Fruit fly (Drosophila melanogaster): ENCODE results near the gene Dop2R.
"Not testable (repeated sequence)": the region's sequence is repeated elsewhere in the genome, so short reads cannot be mapped to it uniquely, and the experiment has no call there.

Gene Dop2R

DNA sequence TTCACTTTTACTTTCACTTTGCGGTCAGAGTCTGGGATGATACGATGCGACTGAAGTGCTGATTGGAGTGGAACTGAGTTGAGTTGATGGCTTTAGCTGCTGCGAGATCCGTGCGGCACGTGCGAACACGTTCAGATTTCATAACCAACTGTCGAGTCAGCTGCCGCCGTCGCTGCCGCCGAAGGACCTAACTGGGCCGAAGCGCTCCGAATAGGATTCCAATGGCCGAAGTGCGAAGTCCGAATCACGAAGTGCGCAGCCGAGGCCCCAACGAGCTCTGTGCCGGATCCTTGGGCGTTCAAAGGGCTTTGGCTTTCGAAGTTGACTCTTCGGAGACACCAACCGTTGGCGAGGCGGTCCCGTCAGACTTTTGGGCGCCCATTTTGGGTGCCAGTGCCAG, at the start of gene Dop2R:
TSS of gene Dop2R (minus strand) at position 131 of the 400 bp plus-strand sequence.
- no peak for TF ChIP-seq Met (GFP tag; optimal IDR thresholded peaks at IDR 0.05)
- no peak for TF ChIP-seq Hr4 (GFP tag; optimal IDR thresholded peaks at IDR 0.05)
- no peak for TF ChIP-seq Eip75B (GFP tag; optimal IDR thresholded peaks at IDR 0.05)
- no peak for TF ChIP-seq CG6792 (GFP tag; optimal IDR thresholded peaks at IDR 0.05)
- TF ChIP-seq svp (GFP tag), result no peak
- TF ChIP-seq eg (GFP tag; IDR thresholded peaks at IDR 0.05), result no peak
- no peak for TF ChIP-seq esn (GFP tag; optimal IDR thresholded peaks at IDR 0.05)

DNA sequence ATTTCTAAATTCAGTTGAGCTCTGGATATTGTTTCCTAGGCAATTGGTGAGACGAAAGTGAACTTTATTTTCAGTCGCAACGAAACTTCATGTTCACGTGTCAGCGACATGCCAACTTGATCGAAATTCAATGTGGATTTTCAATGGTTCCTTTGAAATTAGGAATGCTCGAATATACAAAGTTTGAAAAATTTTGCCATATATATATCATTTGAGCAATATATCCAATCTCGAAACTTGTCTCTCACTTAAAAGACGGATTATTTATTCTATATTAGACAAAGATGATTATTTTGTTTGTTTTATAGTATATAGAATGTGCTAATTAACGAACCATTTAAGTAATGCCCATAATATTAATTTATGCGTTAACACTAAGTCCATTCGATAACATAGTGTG, 48.0 kb upstream of the Dop2R start, which contains the start of gene karr:
TSS of gene karr (minus strand) at position 101 of the 400 bp plus-strand sequence.
- TF ChIP-seq CG3032 (tag; optimal IDR thresholded peaks at IDR 0.05) (no peak), ss (GFP tag; optimal IDR thresholded peaks at IDR 0.05) (no peak), eg (GFP tag; IDR thresholded peaks at IDR 0.05) (no peak), Sox15 (GFP tag; optimal IDR thresholded peaks at IDR 0.05) (no peak), CG6163 (GFP tag; IDR thresholded peaks at IDR 0.05) (no peak), CG32006 (GFP tag; optimal IDR thresholded peaks at IDR 0.05) (no peak)

DNA sequence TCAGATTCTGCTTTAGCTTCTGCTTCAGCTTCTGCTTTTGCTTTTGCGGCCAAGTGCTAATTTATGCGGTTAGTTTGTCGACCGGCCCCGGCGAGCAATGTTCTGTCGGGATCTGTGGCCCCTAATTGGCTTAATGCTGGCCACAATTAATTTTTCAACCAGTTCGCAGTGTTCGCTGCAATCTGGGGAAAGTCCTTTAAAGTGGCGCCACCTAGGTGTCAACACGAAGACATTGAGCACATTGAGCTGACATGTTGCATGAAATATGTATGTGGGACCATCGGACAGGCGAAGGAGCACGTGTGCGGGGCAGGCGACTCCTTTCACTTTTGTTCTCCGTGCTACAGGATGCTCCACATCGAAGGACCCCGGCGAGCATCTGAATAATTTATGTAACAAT, 42.5 kb upstream of the Dop2R start:
- TF ChIP-seq CG6276 (GFP tag; optimal IDR thresholded peaks at IDR 0.05), result no peak
- TF ChIP-seq CG11294 (GFP tag; IDR thresholded peaks at IDR 0.05), result no peak
- TF ChIP-seq CG9139 (GFP tag; optimal IDR thresholded peaks at IDR 0.05), result no peak
- no peak for TF ChIP-seq svp (GFP tag)

DNA sequence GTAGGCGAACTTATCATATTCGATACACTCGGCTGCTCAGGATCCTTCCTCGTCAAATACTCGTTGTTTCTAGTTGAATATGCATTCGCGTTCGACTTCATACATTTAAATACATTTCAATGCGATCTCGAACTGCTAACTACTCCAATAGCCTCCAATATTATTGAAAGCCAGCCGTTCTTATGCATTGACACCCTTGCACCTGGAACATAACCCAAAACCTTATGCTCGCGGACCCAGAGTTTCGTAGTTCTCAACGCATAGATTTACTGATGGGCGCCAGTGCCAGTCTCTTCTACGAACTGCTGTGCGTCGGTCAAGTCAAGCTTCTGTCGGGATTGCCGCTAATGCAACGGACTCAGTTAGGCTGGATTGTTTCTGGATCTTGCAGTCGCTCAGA, 33.9 kb upstream of the Dop2R start, which contains the start of gene CG42581:
TSS of gene CG42581 (minus strand) at position 101 of the 400 bp plus-strand sequence.
- TF ChIP-seq CG11762 (GFP tag; optimal IDR thresholded peaks at IDR 0.05; ENCODE audit: insufficient read depth); lz (GFP tag; optimal IDR thresholded peaks at IDR 0.05); topi (GFP tag; optimal IDR thresholded peaks at IDR 0.05): not testable (repeated sequence)

DNA sequence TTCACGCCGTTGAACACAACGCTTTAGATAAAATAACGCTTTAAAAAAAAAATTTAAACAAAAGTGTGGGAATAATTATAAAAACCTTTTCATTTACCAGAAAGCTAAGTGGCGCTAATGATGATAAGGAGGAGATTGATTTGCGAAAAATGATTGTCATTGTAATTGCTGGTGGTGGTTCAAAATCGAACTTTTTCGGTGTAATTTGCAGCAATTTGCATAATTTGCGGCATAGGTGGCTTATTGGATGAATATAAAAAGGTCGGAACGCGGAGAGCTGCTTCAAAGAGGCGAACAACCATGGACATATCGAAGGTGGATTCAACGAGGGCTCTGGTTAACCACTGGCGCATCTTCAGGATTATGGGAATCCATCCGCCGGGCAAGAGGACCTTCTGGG, 31.6 kb upstream of the Dop2R start, which contains the start of gene Or19b:
TSS of gene Or19b (plus strand) at position 301 of the 400 bp plus-strand sequence.
- TF ChIP-seq Sox14, salr, CG8319 (GFP tag; optimal IDR thresholded peaks at IDR 0.05): not testable (repeated sequence)

DNA sequence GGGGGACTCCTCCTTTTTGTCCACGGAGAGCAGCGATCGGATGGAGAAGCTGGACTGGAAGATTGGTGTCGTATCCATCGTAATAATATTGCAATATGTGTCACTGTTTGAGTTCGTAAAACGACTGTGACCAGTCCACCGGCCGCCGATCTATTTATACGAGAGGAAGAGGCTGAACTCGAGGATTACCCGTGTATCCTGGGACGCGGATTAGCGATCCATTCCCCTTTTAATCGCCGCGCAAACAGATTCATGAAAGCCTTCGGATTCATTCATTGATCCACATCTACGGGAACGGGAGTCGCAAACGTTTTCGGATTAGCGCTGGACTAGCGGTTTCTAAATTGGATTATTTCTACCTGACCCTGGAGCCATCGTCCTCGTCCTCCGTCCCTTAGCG, 29.8 kb upstream of the Dop2R start, which contains the start of gene fd19B:
TSS of gene fd19B (minus strand) at position 101 of the 400 bp plus-strand sequence.
- TF ChIP-seq CG3919 (GFP tag; optimal IDR thresholded peaks at IDR 0.05), result no peak
- TF ChIP-seq ss (GFP tag; optimal IDR thresholded peaks at IDR 0.05), result no peak
- no peak for TF ChIP-seq CG16779 (tag; optimal IDR thresholded peaks at IDR 0.05)
- TF ChIP-seq Smox (GFP tag; optimal IDR thresholded peaks at IDR 0.05), result no peak
- TF ChIP-seq Hr39 (GFP tag; optimal IDR thresholded peaks at IDR 0.05), result no peak
- TF ChIP-seq fd85E (GFP tag; optimal IDR thresholded peaks at IDR 0.05), result no peak
- no peak for TF ChIP-seq CG6276 (GFP tag; optimal IDR thresholded peaks at IDR 0.05)
- TF ChIP-seq pdm3 (GFP tag; optimal IDR thresholded peaks at IDR 0.05), result no peak
- TF ChIP-seq fd59A (GFP tag; optimal IDR thresholded peaks at IDR 0.05), result no peak

DNA sequence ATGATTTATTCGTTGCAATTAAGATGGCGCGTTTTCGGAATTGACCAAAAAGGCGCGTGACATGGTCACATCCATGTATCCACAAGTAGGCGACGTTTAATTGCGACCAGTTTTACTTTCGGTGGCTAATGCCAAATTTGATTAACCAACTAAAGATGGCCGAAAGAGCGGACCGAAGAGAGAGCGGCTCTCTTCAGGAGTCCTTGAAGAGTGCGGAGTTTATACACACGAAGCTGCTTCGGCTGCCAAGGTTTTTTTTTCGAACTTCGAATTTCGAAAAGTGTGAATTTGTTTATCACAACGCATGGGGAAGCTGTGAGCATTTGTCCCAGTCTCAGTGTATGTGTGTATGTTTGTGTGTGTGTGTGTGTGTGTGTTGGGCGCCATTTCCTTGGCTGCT, 21.3 kb upstream of the Dop2R start:
- TF ChIP-seq CG15336 (GFP tag; IDR thresholded peaks at IDR 0.05), result no peak
- TF ChIP-seq CG1621 (tag; optimal IDR thresholded peaks at IDR 0.05), result no peak
- no peak for TF ChIP-seq svp (GFP tag)
- TF ChIP-seq Hr39 (GFP tag; optimal IDR thresholded peaks at IDR 0.05), result no peak
- no peak for TF ChIP-seq CG8632 (GFP tag; optimal IDR thresholded peaks at IDR 0.05)
- no peak for TF ChIP-seq CG16779 (tag; optimal IDR thresholded peaks at IDR 0.05)
- no peak for TF ChIP-seq dac (GFP tag; optimal IDR thresholded peaks at IDR 0.05)
- TF ChIP-seq Sox102F (GFP tag; optimal IDR thresholded peaks at IDR 0.05), result no peak
- no peak for TF ChIP-seq CG34406 (GFP tag; optimal IDR thresholded peaks at IDR 0.05)
- no peak for TF ChIP-seq net (GFP tag; optimal IDR thresholded peaks at IDR 0.05)
